Worm (Caenorhabditis elegans) whole organism, early embryonic: Measurements from ENCODE around the gene T01G5.8.

Experiments used
- B0310.2 ChIP-seq: sonication (generic microtip); optimal IDR thresholded peaks from 2 replicates; lab custom pipeline; 2016; ENCODE audit warnings: mild to moderate bottlenecking, missing genetic modification characterization, missing compliant biosample characterization
- F13C5.2 ChIP-seq: sonication (generic microtip); optimal IDR thresholded peaks from 2 replicates; lab custom pipeline; 2017; ENCODE audit warnings: mild to moderate bottlenecking, missing genetic modification characterization, inconsistent platforms, missing compliant biosample characterization
- aly-1 ChIP-seq: sonication (generic microtip); optimal IDR thresholded peaks from 2 replicates; lab custom pipeline; 2016; ENCODE audit warnings: missing genetic modification characterization, missing compliant biosample characterization
- ama-1 ChIP-seq: fragments of 150-350 bp; optimal IDR thresholded peaks from 2 replicates; lab custom pipeline; 2014
- ceh-36 ChIP-seq: sonication (generic microtip); optimal IDR thresholded peaks from 2 replicates; lab custom pipeline; 2016; ENCODE audit warnings: missing genetic modification characterization, inconsistent platforms, missing compliant biosample characterization
- ets-7 ChIP-seq: sonication (generic microtip); optimal IDR thresholded peaks from 2 replicates; lab custom pipeline; 2016; ENCODE audit warnings: missing genotype, missing genetic modification characterization, missing compliant biosample characterization
- flt-1 ChIP-seq: fragments of 200-800 bp; sonication (Bioruptor generic); IDR thresholded peaks from 2 replicates; pipeline ENCODE4 v1.3.6; 2022; ENCODE audit warnings: missing genetic modification characterization, missing compliant biosample characterization
- hmg-4 ChIP-seq: fragments of 200-800 bp; sonication (Bioruptor generic); optimal IDR thresholded peaks from 2 replicates; lab custom pipeline; 2018; ENCODE audit warnings: mild to moderate bottlenecking, missing genetic modification characterization, missing compliant biosample characterization
- pes-1 ChIP-seq: fragments of 200-800 bp; sonication (Bioruptor generic); IDR thresholded peaks from 2 replicates; pipeline ENCODE4 v1.3.6; 2022; ENCODE audit warnings: missing genetic modification reagents, missing genetic modification characterization, missing compliant biosample characterization
- scrt-1 ChIP-seq: fragments of 200-800 bp; sonication (Bioruptor generic); IDR thresholded peaks from 2 replicates; pipeline ENCODE4 v1.3.6; 2022; ENCODE audit warnings: missing genetic modification characterization, missing compliant biosample characterization
- sea-1 ChIP-seq: fragments of 200-800 bp; sonication (Bioruptor generic); conservative IDR thresholded peaks from 2 replicates; pipeline ENCODE4 v1.3.6; 2022; ENCODE audit warnings: missing genetic modification characterization, missing compliant biosample characterization
- tbx-11 ChIP-seq: fragments of 200-800 bp; sonication (Bioruptor generic); IDR thresholded peaks from 2 replicates; pipeline ENCODE4 v1.3.6; 2022; ENCODE audit warnings: missing genetic modification characterization, missing compliant biosample characterization
- tbx-37 ChIP-seq: fragments of 200-800 bp; sonication (Bioruptor generic); conservative IDR thresholded peaks from 2 replicates; pipeline ENCODE4 v1.3.6; 2022; ENCODE audit warnings: missing genetic modification reagents, missing genetic modification characterization, missing compliant biosample characterization
- tra-4 ChIP-seq: sonication (generic microtip); optimal IDR thresholded peaks from 2 replicates; lab custom pipeline; 2017; ENCODE audit warnings: missing genetic modification characterization, missing compliant biosample characterization

DNA sequence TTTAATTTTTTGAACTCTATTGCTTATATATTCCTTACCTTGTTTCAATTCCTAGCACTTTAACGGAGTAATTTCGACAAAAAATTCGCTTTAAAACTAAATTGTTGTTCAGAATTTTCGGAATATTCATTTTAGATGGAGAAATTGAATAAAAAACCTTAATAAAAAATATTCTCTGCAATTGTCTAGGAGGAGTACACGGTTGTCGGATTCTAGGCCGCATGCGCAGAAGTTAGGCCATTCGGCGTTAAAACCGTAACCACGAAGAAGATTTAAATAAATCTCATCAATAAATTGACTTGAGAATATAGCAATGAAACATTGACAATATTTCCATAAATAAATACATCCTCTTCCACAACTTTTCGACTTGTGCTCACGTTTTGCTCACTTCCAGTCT, 33.8 kb upstream of the T01G5.8 start, which contains the start of the genes C01G10.10 and C01G10.9:
- TF ChIP-seq scrt-1 (GFP tag; lab: Robert Waterston, UW) (no peak), ets-7 (tag; lab: Kevin White, UChicago) (no peak), ceh-36 (tag; lab: Kevin White, UChicago) (no peak), ama-1 (lab: Kevin White, UChicago) (no peak), flt-1 (GFP tag; lab: Robert Waterston, UW) (no peak), F13C5.2 (tag; lab: Kevin White, UChicago) (peak; percentile 31), tbx-37 (GFP tag; lab: Robert Waterston, UW) (peak; percentile 60), pes-1 (GFP tag; lab: Robert Waterston, UW) (no peak), tbx-11 (GFP tag; lab: Robert Waterston, UW) (no peak), B0310.2 (tag; lab: Kevin White, UChicago) (no peak), tra-4 (peak; percentile 4), hmg-4 (GFP tag; lab: Kevin White, UChicago) (no peak), sea-1 (no peak), aly-1 (tag; lab: Kevin White, UChicago) (no peak)
